Worm (Caenorhabditis elegans): Measurements from ENCODE around the gene Y81B9A.2.

Gene Y81B9A.2

ce11 chrX:9231556-9231955 is 47.6 kb downstream of the Y81B9A.2 start:
- TF ChIP-seq hmg-4 (GFP tag; optimal IDR thresholded peaks at IDR 0.05) (no peak), aly-1 (tag; optimal IDR thresholded peaks at IDR 0.05) (no peak), ets-7 (tag; optimal IDR thresholded peaks at IDR 0.05) (no peak), tbx-11 (GFP tag; IDR thresholded peaks at IDR 0.05) (no peak), hnd-1 (tag; optimal IDR thresholded peaks at IDR 0.05) (no peak), B0310.2 (tag; optimal IDR thresholded peaks at IDR 0.05) (no peak), ceh-36 (tag; optimal IDR thresholded peaks at IDR 0.05) (no peak), scrt-1 (GFP tag; IDR thresholded peaks at IDR 0.05) (no peak), hmbx-1 (tag; optimal IDR thresholded peaks at IDR 0.05) (no peak), tbx-37 (GFP tag; conservative IDR thresholded peaks at IDR 0.05) (no peak), pes-1 (GFP tag; IDR thresholded peaks at IDR 0.05) (no peak), tra-4 (tag; optimal IDR thresholded peaks at IDR 0.05) (no peak), F13C5.2 (tag; optimal IDR thresholded peaks at IDR 0.05) (no peak), flt-1 (GFP tag; IDR thresholded peaks at IDR 0.05) (no peak), ceh-13 (GFP tag; optimal IDR thresholded peaks at IDR 0.05) (no peak), sea-1 (GFP tag; conservative IDR thresholded peaks at IDR 0.05) (no peak)

- no peak for TF ChIP-seq flt-1 (GFP tag; IDR thresholded peaks at IDR 0.05)
- no peak for TF ChIP-seq ama-1 (optimal IDR thresholded peaks at IDR 0.05)
- no peak for TF ChIP-seq hmbx-1 (tag; optimal IDR thresholded peaks at IDR 0.05)
- TF ChIP-seq scrt-1 (GFP tag; IDR thresholded peaks at IDR 0.05) = no peak
- no peak for TF ChIP-seq hnd-1 (tag; optimal IDR thresholded peaks at IDR 0.05)
- no peak for TF ChIP-seq ceh-36 (tag; optimal IDR thresholded peaks at IDR 0.05)
These were observed 48.1 kb downstream of the Y81B9A.2 start, which contains the start of gene vav-1 for ce11 chrX:9232037-9232436. TSS of gene vav-1 (minus strand) at chrX:9232137.

ce11 chrX:9233805-9234204 is 49.9 kb downstream of the Y81B9A.2 start:
- no peak for TF ChIP-seq F13C5.2 (tag; optimal IDR thresholded peaks at IDR 0.05)
- no peak for TF ChIP-seq pes-1 (GFP tag; IDR thresholded peaks at IDR 0.05)
- TF ChIP-seq ets-7 (tag; optimal IDR thresholded peaks at IDR 0.05) = no peak
- TF ChIP-seq flt-1 (GFP tag; IDR thresholded peaks at IDR 0.05) = no peak
- no peak for TF ChIP-seq aly-1 (tag; optimal IDR thresholded peaks at IDR 0.05)
- TF ChIP-seq tra-4 (tag; optimal IDR thresholded peaks at IDR 0.05) = no peak
- TF ChIP-seq tbx-37 (GFP tag; conservative IDR thresholded peaks at IDR 0.05) = no peak
- no peak for TF ChIP-seq scrt-1 (GFP tag; IDR thresholded peaks at IDR 0.05)
- TF ChIP-seq ceh-36 (tag; optimal IDR thresholded peaks at IDR 0.05) = no peak
- TF ChIP-seq hnd-1 (tag; optimal IDR thresholded peaks at IDR 0.05) = no peak
- no peak for TF ChIP-seq hmbx-1 (tag; optimal IDR thresholded peaks at IDR 0.05)
- TF ChIP-seq hmg-4 (GFP tag; optimal IDR thresholded peaks at IDR 0.05) = no peak
